Fruit fly (Drosophila melanogaster): ENCODE data around the gene CG13907.

The CG13907 gene

dm6 chr3L:907673-908323 lies 26.0 kb upstream of the CG13907 start (continued):
- TF ChIP-seq GATAe (GFP tag; conservative IDR thresholded peaks at IDR 0.05): no peak
- peak; percentile 46 for TF ChIP-seq Oli (tag; optimal IDR thresholded peaks at IDR 0.05)
- no peak for TF ChIP-seq trem (tag; optimal IDR thresholded peaks at IDR 0.05)
- no peak for TF ChIP-seq Atf3 (GFP tag; optimal IDR thresholded peaks at IDR 0.05)
- no peak for TF ChIP-seq exex (tag; optimal IDR thresholded peaks at IDR 0.05)
- peak; percentile 32 for TF ChIP-seq CoRest (tag; optimal IDR thresholded peaks at IDR 0.05)
- TF ChIP-seq HmgD (GFP tag; optimal IDR thresholded peaks at IDR 0.05): no peak
- TF ChIP-seq slp2 (GFP tag; optimal IDR thresholded peaks at IDR 0.05): no peak
- no peak for TF ChIP-seq pb (GFP tag; optimal IDR thresholded peaks at IDR 0.05)
- peak; percentile 74 for TF ChIP-seq Xrp1 (GFP tag; IDR thresholded peaks at IDR 0.05)
- TF ChIP-seq BEAF-32 (GFP tag; optimal IDR thresholded peaks at IDR 0.05): no peak
- no peak for TF ChIP-seq CG14965 (GFP tag; optimal IDR thresholded peaks at IDR 0.05; ENCODE audit: borderline replicate concordance)
- TF ChIP-seq D (optimal IDR thresholded peaks at IDR 0.05): no peak
- peak; percentile 68 for TF ChIP-seq D (GFP tag; optimal IDR thresholded peaks at IDR 0.05)
- TF ChIP-seq dysf (GFP tag; IDR thresholded peaks at IDR 0.05): 0 out of 3 replicates have a peak, but pooled peaks have one; percentile 19
- TF ChIP-seq jigr1 (GFP tag; IDR thresholded peaks at IDR 0.05): no peak
- peak; percentile 22 for TF ChIP-seq ATbp (GFP tag; optimal IDR thresholded peaks at IDR 0.05)
- no peak for TF ChIP-seq Rfx (GFP tag; IDR thresholded peaks at IDR 0.05)
- no peak for TF ChIP-seq CG11247 (GFP tag; IDR thresholded peaks at IDR 0.05)
- peak; percentile 76 for TF ChIP-seq CG15601 (tag; optimal IDR thresholded peaks at IDR 0.05)
- TF ChIP-seq D19A (tag; optimal IDR thresholded peaks at IDR 0.05): peak; percentile 14
- TF ChIP-seq CG8924 (tag; optimal IDR thresholded peaks at IDR 0.05): peak; percentile 28
- no peak for TF ChIP-seq CG13123 (GFP tag; optimal IDR thresholded peaks at IDR 0.05)
- TF ChIP-seq CG34376 (GFP tag; optimal IDR thresholded peaks at IDR 0.05): no peak
- no peak for TF ChIP-seq CG32772 (GFP tag; IDR thresholded peaks at IDR 0.05)
- no peak for TF ChIP-seq Myb (GFP tag; optimal IDR thresholded peaks at IDR 0.05)
- TF ChIP-seq ken (GFP tag; IDR thresholded peaks at IDR 0.05): peak; percentile 26; the same call in 1 of the 3 replicates
- peak; percentile 47 for TF ChIP-seq Blimp-1 (GFP tag; optimal IDR thresholded peaks at IDR 0.05)
- peak; percentile 34 for TF ChIP-seq CG13424 (tag; optimal IDR thresholded peaks at IDR 0.05)
- TF ChIP-seq cg (GFP tag; optimal IDR thresholded peaks at IDR 0.05): no peak

- no peak for TF ChIP-seq dati (GFP tag; IDR thresholded peaks at IDR 0.05)
- peak; percentile 57 for TF ChIP-seq CG16815 (GFP tag; optimal IDR thresholded peaks at IDR 0.05)
- TF ChIP-seq gem (tag; optimal IDR thresholded peaks at IDR 0.05): peak; percentile 70
- 0 out of 2 replicates have a peak, but pooled peaks have one; percentile 32 for TF ChIP-seq Awh (GFP tag; IDR thresholded peaks at IDR 0.05)
- TF ChIP-seq CG30020 (tag; optimal IDR thresholded peaks at IDR 0.05): no peak
- TF ChIP-seq CG8388 (GFP tag; optimal IDR thresholded peaks at IDR 0.05): peak; percentile 59
- peak; percentile 63 for TF ChIP-seq pros (GFP tag; optimal IDR thresholded peaks at IDR 0.05)
- TF ChIP-seq Ssrp (tag; optimal IDR thresholded peaks at IDR 0.05): peak; percentile 49
- TF ChIP-seq CG2875 (GFP tag; optimal IDR thresholded peaks at IDR 0.05): peak; percentile 24
- peak in 1 of 2 experiments; percentile 14 for TF ChIP-seq eve (GFP tag; optimal IDR thresholded peaks at IDR 0.05)
- no peak for TF ChIP-seq CG8290 (GFP tag; optimal IDR thresholded peaks at IDR 0.05)
- no peak for TF ChIP-seq CG8290 (tag; optimal IDR thresholded peaks at IDR 0.05)
- no peak for TF ChIP-seq ro (GFP tag; IDR thresholded peaks at IDR 0.05)
- no peak for TF ChIP-seq Lpt (GFP tag; optimal IDR thresholded peaks at IDR 0.05)
- TF ChIP-seq sisA (GFP tag; IDR thresholded peaks at IDR 0.05): peak; percentile 33; the same call in 1 of the 2 replicates
- peak; percentile 17; the same call in 1 of the 2 replicates for TF ChIP-seq CG10366 (GFP tag; IDR thresholded peaks at IDR 0.05)
- peak; percentile 50 for TF ChIP-seq Oli (tag; optimal IDR thresholded peaks at IDR 0.05)
- no peak for TF ChIP-seq Adf1 (GFP tag; IDR thresholded peaks at IDR 0.05)
- TF ChIP-seq Hey (tag; optimal IDR thresholded peaks at IDR 0.05): peak; percentile 95
- no peak for TF ChIP-seq dan (GFP tag; IDR thresholded peaks at IDR 0.05)
- TF ChIP-seq kni (GFP tag; optimal IDR thresholded peaks at IDR 0.05): no peak
Observed at dm6 chr3L:904991-905745, 23.4 kb upstream of the CG13907 start.
